Fruit fly (Drosophila melanogaster): Measurements from ENCODE around the gene CG17917.

CG17917 gene

dm6 chr3R:6345814-6346213 is 4.0 kb downstream of the CG17917 start, which contains the start of the genes SmD2 and CG18048 (continued):
- TF ChIP-seq fd64A (GFP tag; optimal IDR thresholded peaks at IDR 0.05) (no peak), CG1603 (tag; optimal IDR thresholded peaks at IDR 0.05) (peak; percentile 13), vnd (GFP tag; IDR thresholded peaks at IDR 0.05; ENCODE audit: partially characterized antibody) (peak; percentile 75), oc (tag; optimal IDR thresholded peaks at IDR 0.05) (no peak), dysf (GFP tag; IDR thresholded peaks at IDR 0.05) (no peak), CG17328 (GFP tag; IDR thresholded peaks at IDR 0.05) (no peak), CG12155 (GFP tag; optimal IDR thresholded peaks at IDR 0.05) (peak; percentile 12), CG9932 (GFP tag; IDR thresholded peaks at IDR 0.05) (peak; percentile 30; the same call in 1 of the 2 replicates), Dll (GFP tag; IDR thresholded peaks at IDR 0.05; ENCODE audit: partially characterized antibody) (peak; percentile 85), CG11504 (tag; optimal IDR thresholded peaks at IDR 0.05) (peak; percentile 38), Bgb (GFP tag; IDR thresholded peaks at IDR 0.05; ENCODE audit: partially characterized antibody) (peak; percentile 71), Max (GFP tag; optimal IDR thresholded peaks at IDR 0.05) (peak; percentile 72), chn (GFP tag; optimal IDR thresholded peaks at IDR 0.05) (no peak), yki (optimal IDR thresholded peaks at IDR 0.05) (no peak), Med (GFP tag) (peak; percentile 10), CG8290 (GFP tag; optimal IDR thresholded peaks at IDR 0.05) (peak; percentile 10), CG8290 (tag; optimal IDR thresholded peaks at IDR 0.05) (no peak), CHES-1-like (GFP tag; optimal IDR thresholded peaks at IDR 0.05) (peak; percentile 6), sug (tag; optimal IDR thresholded peaks at IDR 0.05) (peak; percentile 40), wek (GFP tag; optimal IDR thresholded peaks at IDR 0.05) (no peak), CG15269 (tag; optimal IDR thresholded peaks at IDR 0.05) (no peak), D19A (tag; optimal IDR thresholded peaks at IDR 0.05) (no peak), CG31365 (tag; optimal IDR thresholded peaks at IDR 0.05) (no peak), onecut (GFP tag; IDR thresholded peaks at IDR 0.05) (no peak), Hmr (GFP tag; optimal IDR thresholded peaks at IDR 0.05) (no peak), pfk (GFP tag; optimal IDR thresholded peaks at IDR 0.05) (no peak), Bdp1 (GFP tag; optimal IDR thresholded peaks at IDR 0.05) (no peak), Dfd (GFP tag; optimal IDR thresholded peaks at IDR 0.05) (no peak), CG10462 (GFP tag; optimal IDR thresholded peaks at IDR 0.05) (no peak), CG13123 (GFP tag; optimal IDR thresholded peaks at IDR 0.05) (peak; percentile 5), phol (tag; optimal IDR thresholded peaks at IDR 0.05) (peak; percentile 73), ken (GFP tag; IDR thresholded peaks at IDR 0.05) (no peak), knrl (GFP tag; IDR thresholded peaks at IDR 0.05; ENCODE audit: partially characterized antibody) (peak; percentile 87), CG1602 (GFP tag; optimal IDR thresholded peaks at IDR 0.05) (no peak), CG7839 (tag; optimal IDR thresholded peaks at IDR 0.05) (no peak), HmgZ (tag; optimal IDR thresholded peaks at IDR 0.05) (peak; percentile 52), CG7928 (GFP tag; optimal IDR thresholded peaks at IDR 0.05) (peak; percentile 93), CG9797 (GFP tag; optimal IDR thresholded peaks at IDR 0.05) (peak; percentile 88), aop (GFP tag; IDR thresholded peaks at IDR 0.05) (no peak)

dm6 chr3R:6348943-6349342 is 7.2 kb downstream of the CG17917 start, which contains the start of gene Hr83:
Gene Hr83, plus strand, starts transcription at chr3R:6349243.
- TF ChIP-seq crc (GFP tag; optimal IDR thresholded peaks at IDR 0.05) = no peak
- no peak for TF ChIP-seq en (GFP tag; optimal IDR thresholded peaks at IDR 0.05)
- TF ChIP-seq ase (GFP tag; IDR thresholded peaks at IDR 0.05) = no peak
- no peak for TF ChIP-seq CG14014 (GFP tag; IDR thresholded peaks at IDR 0.05)
- TF ChIP-seq CG10979 (tag; optimal IDR thresholded peaks at IDR 0.05) = peak; percentile 6
- no peak for TF ChIP-seq Optix (GFP tag; IDR thresholded peaks at IDR 0.05)
- TF ChIP-seq trem (tag; optimal IDR thresholded peaks at IDR 0.05) = no peak
- no peak for TF ChIP-seq CG9609 (GFP tag; optimal IDR thresholded peaks at IDR 0.05)
- TF ChIP-seq ab (GFP tag; optimal IDR thresholded peaks at IDR 0.05) = no peak
- no peak for TF ChIP-seq otp (GFP tag; IDR thresholded peaks at IDR 0.05)
- TF ChIP-seq CHES-1-like (GFP tag; optimal IDR thresholded peaks at IDR 0.05) = no peak
- no peak for TF ChIP-seq slp2 (GFP tag; optimal IDR thresholded peaks at IDR 0.05)
- no peak for TF ChIP-seq CG1647 (GFP tag; optimal IDR thresholded peaks at IDR 0.05)
- no peak for TF ChIP-seq CG7745 (tag; optimal IDR thresholded peaks at IDR 0.05)
- TF ChIP-seq inv (GFP tag; IDR thresholded peaks at IDR 0.05; ENCODE audit: partially characterized antibody) = 0 out of 2 replicates have a peak, but pooled peaks have one; percentile 12
- peak; percentile 19 for TF ChIP-seq gem (tag; optimal IDR thresholded peaks at IDR 0.05)
